Fruit fly (Drosophila melanogaster) whole organism, pupa: ENCODE results near the gene Dip-C.

Experiments used
- CG10348 ChIP-seq: fragments of 200-800 bp; sonication (Bioruptor generic); IDR thresholded peaks from 2 replicates; pipeline ENCODE4 v1.3.6; 2022; ENCODE audit warnings: missing biosample characterization, missing genetic modification characterization
- CG12605 ChIP-seq: fragments of 200-800 bp; sonication (Bioruptor generic); IDR thresholded peaks from 2 replicates; pipeline ENCODE4 v1.3.6; 2022; ENCODE audit warnings: missing biosample characterization, missing genetic modification characterization
- CG13204 ChIP-seq: fragments of 200-800 bp; sonication (Bioruptor generic); optimal IDR thresholded peaks from 2 replicates; lab custom pipeline; 2018; ENCODE audit warnings: missing biosample characterization, mild to moderate bottlenecking, missing genetic modification characterization, moderate library complexity
- CG14655 ChIP-seq: fragments of 200-800 bp; sonication (Bioruptor generic); optimal IDR thresholded peaks from 3 replicates; lab custom pipeline; 2017; ENCODE audit warnings: mild to moderate bottlenecking, missing biosample characterization, missing genetic modification reagents, missing genetic modification characterization
- CG15710 ChIP-seq: fragments of 200-800 bp; sonication (Bioruptor generic); optimal IDR thresholded peaks from 2 replicates; lab custom pipeline; 2018; ENCODE audit warnings: missing biosample characterization, mild to moderate bottlenecking, missing genetic modification characterization, moderate library complexity
- CG17806 ChIP-seq: fragments of 200-800 bp; sonication (Bioruptor generic); optimal IDR thresholded peaks from 2 replicates; lab custom pipeline; 2018; ENCODE audit warnings: missing biosample characterization, mild to moderate bottlenecking, missing genetic modification characterization, moderate library complexity
- CG32121 ChIP-seq: fragments of 200-800 bp; sonication (Bioruptor generic); IDR thresholded peaks from 2 replicates; pipeline ENCODE4 v1.3.6; 2022; ENCODE audit warnings: missing biosample characterization, missing genetic modification characterization
- CG34367 ChIP-seq: fragments of 200-800 bp; sonication (Bioruptor generic); optimal IDR thresholded peaks from 2 replicates; lab custom pipeline; 2018; ENCODE audit warnings: missing biosample characterization, mild to moderate bottlenecking, missing genetic modification characterization
- CG4496 ChIP-seq: fragments of 200-800 bp; sonication (Bioruptor generic); IDR thresholded peaks from 3 replicates; pipeline ENCODE4 v1.3.6; 2022; ENCODE audit warnings: missing biosample characterization, missing genetic modification characterization
- CG8159 ChIP-seq: fragments of 200-800 bp; sonication (Bioruptor generic); optimal IDR thresholded peaks from 3 replicates; lab custom pipeline; 2018; ENCODE audit warnings: missing biosample characterization, mild to moderate bottlenecking, missing genetic modification characterization, moderate library complexity
- CG8301 ChIP-seq: fragments of 200-800 bp; sonication (Bioruptor generic); optimal IDR thresholded peaks from 2 replicates; lab custom pipeline; 2018; ENCODE audit warnings: missing biosample characterization, mild to moderate bottlenecking, missing genetic modification characterization
- CG9948 ChIP-seq: fragments of 200-800 bp; sonication (Bioruptor generic); optimal IDR thresholded peaks from 2 replicates; lab custom pipeline; 2018; ENCODE audit warnings: missing biosample characterization, mild to moderate bottlenecking, missing genetic modification characterization, moderate library complexity
- D1 ChIP-seq: fragments of 200-800 bp; sonication (Bioruptor generic); optimal IDR thresholded peaks from 2 replicates; lab custom pipeline; 2018; ENCODE audit warnings: missing biosample characterization, mild to moderate bottlenecking, missing genetic modification characterization, moderate library complexity
- EcR ChIP-seq: fragments of 200-800 bp; sonication (Bioruptor generic); optimal IDR thresholded peaks from 3 replicates; lab custom pipeline; 2019; ENCODE audit warnings: missing biosample characterization, missing genetic modification characterization, mild to moderate bottlenecking, moderate library complexity, missing genetic modification reagents
- Ets98B ChIP-seq: fragments of 200-800 bp; sonication (Bioruptor generic); IDR thresholded peaks from 2 replicates; pipeline ENCODE4 v1.3.6; 2022; ENCODE audit warnings: missing biosample characterization, missing genetic modification characterization
- Pif1A ChIP-seq: fragments of 200-800 bp; sonication (Bioruptor generic); optimal IDR thresholded peaks from 3 replicates; lab custom pipeline; 2016; ENCODE audit warnings: missing biosample characterization, missing genetic modification characterization
- Pif1B ChIP-seq: fragments of 200-800 bp; sonication (Bioruptor generic); optimal IDR thresholded peaks from 3 replicates; lab custom pipeline; 2016; ENCODE audit warnings: missing biosample characterization, missing genetic modification characterization
- Snoo ChIP-seq: fragments of 200-800 bp; sonication (Bioruptor generic); optimal IDR thresholded peaks from 3 replicates; lab custom pipeline; 2017; ENCODE audit warnings: missing biosample characterization, mild to moderate bottlenecking, missing genetic modification characterization, inconsistent platforms
- fd96Ca ChIP-seq: fragments of 200-800 bp; sonication (Bioruptor generic); IDR thresholded peaks from 3 replicates; pipeline ENCODE4 v1.3.6; 2022; ENCODE audit warnings: missing biosample characterization, missing genetic modification characterization
- gl ChIP-seq: fragments of 200-800 bp; sonication (Bioruptor generic); optimal IDR thresholded peaks from 2 replicates; lab custom pipeline; 2018; ENCODE audit warnings: missing biosample characterization, mild to moderate bottlenecking, missing genetic modification characterization
- rn ChIP-seq: fragments of 200-800 bp; sonication (Bioruptor generic); IDR thresholded peaks from 2 replicates; pipeline ENCODE4 v1.3.6; 2022; ENCODE audit warnings: missing biosample characterization, missing genetic modification characterization

The Dip-C gene

dm6 chr3R:12435948-12436347 is 22.4 kb upstream of the Dip-C start, which contains the start of gene Desat2:
Gene Desat2, plus strand, starts transcription at chr3R:12436248.
- TF ChIP-seq CG9948 (tag; lab: Kevin White, UChicago): no peak
- TF ChIP-seq CG8159 (tag; lab: Kevin White, UChicago): no peak
- TF ChIP-seq Ets98B (GFP tag; lab: Robert Waterston, UW): no peak
- no peak for TF ChIP-seq CG14655
- TF ChIP-seq CG34367 (tag; lab: Kevin White, UChicago): no peak
- TF ChIP-seq EcR (GFP tag; lab: Kevin White, UChicago): no peak
- TF ChIP-seq CG32121: no peak
- no peak for TF ChIP-seq rn (GFP tag; lab: Robert Waterston, UW)
- TF ChIP-seq Pif1A (GFP tag; lab: Kevin White, UChicago): no peak
- no peak for TF ChIP-seq CG17806 (tag; lab: Kevin White, UChicago)
- TF ChIP-seq Pif1B: no peak
- TF ChIP-seq, all 21 proteins: peak for 0

dm6 chr3R:12433764-12434163 is 20.2 kb upstream of the Dip-C start, which contains the start of the genes Aos1 and Srlp:
Gene Aos1, minus strand, starts transcription at chr3R:12433822.
Gene Srlp, plus strand, starts transcription at chr3R:12434098.
- TF ChIP-seq fd96Ca: no peak
- TF ChIP-seq Pif1B: no peak
- TF ChIP-seq CG32121: 0 out of 2 replicates have a peak, but pooled peaks have one; percentile 29
- TF ChIP-seq CG15710: peak; percentile 63
- no peak for TF ChIP-seq EcR (GFP tag; lab: Kevin White, UChicago)
- TF ChIP-seq Pif1A (GFP tag; lab: Kevin White, UChicago): no peak
- TF ChIP-seq Ets98B (GFP tag; lab: Robert Waterston, UW): no peak
- no peak for TF ChIP-seq CG8301 (tag; lab: Kevin White, UChicago)
- no peak for TF ChIP-seq CG12605 (GFP tag; lab: Robert Waterston, UW)
- no peak for TF ChIP-seq D1 (tag; lab: Kevin White, UChicago)
- no peak for TF ChIP-seq gl (tag; lab: Kevin White, UChicago)
- peak; percentile 35 for TF ChIP-seq CG17806 (tag; lab: Kevin White, UChicago)
- peak; percentile 32 for TF ChIP-seq Snoo (tag; lab: Kevin White, UChicago)
- no peak for TF ChIP-seq CG10348 (GFP tag; lab: Robert Waterston, UW)
- no peak for TF ChIP-seq CG14655
- TF ChIP-seq CG13204 (GFP tag; lab: Kevin White, UChicago): no peak
- TF ChIP-seq CG9948 (tag; lab: Kevin White, UChicago): peak; percentile 41
- no peak for TF ChIP-seq CG4496 (GFP tag; lab: Robert Waterston, UW)
- no peak for TF ChIP-seq rn (GFP tag; lab: Robert Waterston, UW)
- TF ChIP-seq CG8159 (tag; lab: Kevin White, UChicago): no peak
- TF ChIP-seq CG34367 (tag; lab: Kevin White, UChicago): no peak

dm6 chr3R:12431030-12431489 is 17.5 kb upstream of the Dip-C start, which contains the start of gene Prosalpha2:
Gene Prosalpha2, plus strand, starts transcription at chr3R:12431321.
- TF ChIP-seq CG15710: peak; percentile 9
- no peak for TF ChIP-seq Pif1A (GFP tag; lab: Kevin White, UChicago)
- TF ChIP-seq CG9948 (tag; lab: Kevin White, UChicago): peak; percentile 16

- TF ChIP-seq Snoo (tag; lab: Kevin White, UChicago) (no peak), CG32121 (no peak), fd96Ca (no peak), CG14655 (no peak), Pif1B (no peak), Ets98B (GFP tag; lab: Robert Waterston, UW) (no peak), CG15710 (no peak), CG12605 (GFP tag; lab: Robert Waterston, UW) (no peak), CG34367 (tag; lab: Kevin White, UChicago) (no peak), CG8301 (tag; lab: Kevin White, UChicago) (no peak), gl (tag; lab: Kevin White, UChicago) (no peak), CG17806 (tag; lab: Kevin White, UChicago) (no peak), EcR (GFP tag; lab: Kevin White, UChicago) (no peak), CG4496 (GFP tag; lab: Robert Waterston, UW) (no peak), CG8159 (tag; lab: Kevin White, UChicago) (no peak), CG9948 (tag; lab: Kevin White, UChicago) (no peak), rn (GFP tag; lab: Robert Waterston, UW) (no peak), Pif1A (GFP tag; lab: Kevin White, UChicago) (no peak)
Observed at dm6 chr3R:12429120-12429610, 15.6 kb upstream of the Dip-C start, which contains the start of the genes CG5641 and CG5245. Gene CG5641, minus strand, starts transcription at chr3R:12429282. Gene CG5245, plus strand, starts transcription at chr3R:12429560.

dm6 chr3R:12426310-12426653 is 12.7 kb upstream of the Dip-C start, which contains the start of gene NANS:
Gene NANS, plus strand, starts transcription at chr3R:12426578.
- TF ChIP-seq EcR (GFP tag; lab: Kevin White, UChicago): no peak
- no peak for TF ChIP-seq CG8301 (tag; lab: Kevin White, UChicago)
- no peak for TF ChIP-seq D1 (tag; lab: Kevin White, UChicago)
- no peak for TF ChIP-seq CG32121
- no peak for TF ChIP-seq Ets98B (GFP tag; lab: Robert Waterston, UW)
- TF ChIP-seq fd96Ca: no peak
- no peak for TF ChIP-seq Snoo (tag; lab: Kevin White, UChicago)
- TF ChIP-seq CG12605 (GFP tag; lab: Robert Waterston, UW): no peak
- TF ChIP-seq CG9948 (tag; lab: Kevin White, UChicago): no peak
- TF ChIP-seq CG14655: no peak
- TF ChIP-seq CG4496 (GFP tag; lab: Robert Waterston, UW): no peak
- TF ChIP-seq CG13204 (GFP tag; lab: Kevin White, UChicago): no peak
- no peak for TF ChIP-seq rn (GFP tag; lab: Robert Waterston, UW)
- no peak for TF ChIP-seq Pif1B
